Worm (Caenorhabditis elegans) whole organism, L3 larva: ENCODE results near the gene R12C12.5.
A peak's percentile ranks its signal among the peaks of the same experiment; 100 is the strongest.

Experiments used
- R02D3.7 ChIP-seq: fragments of 150-350 bp; optimal IDR thresholded peaks from 2 replicates; lab custom pipeline; 2014; ENCODE audit warnings: missing biosample characterization, missing genetic modification characterization
- aly-2 ChIP-seq: fragments of 150-350 bp; optimal IDR thresholded peaks from 2 replicates; lab custom pipeline; 2014; ENCODE audit warnings: missing biosample characterization, missing genetic modification characterization
- ama-1 ChIP-seq: fragments of 150-350 bp; optimal IDR thresholded peaks from 2 replicates; lab custom pipeline; 2018
- ceh-16 ChIP-seq: sonication (generic microtip); optimal IDR thresholded peaks from 2 replicates; lab custom pipeline; 2017; ENCODE audit warnings: missing biosample characterization, missing genetic modification characterization
- ceh-28 ChIP-seq: fragments of 150-350 bp; optimal IDR thresholded peaks from 2 replicates; lab custom pipeline; 2014; ENCODE audit warnings: missing biosample characterization, missing genetic modification reagents, missing genetic modification characterization
- ceh-82 ChIP-seq: fragments of 150-350 bp; optimal IDR thresholded peaks from 2 replicates; lab custom pipeline; 2014; ENCODE audit warnings: missing biosample characterization, missing genetic modification characterization
- daf-12 ChIP-seq: fragments of 150-350 bp; optimal IDR thresholded peaks from 2 replicates; lab custom pipeline; 2014; ENCODE audit warnings: missing biosample characterization, missing genetic modification reagents, missing genetic modification characterization
- egl-27 ChIP-seq: sonication (generic microtip); optimal IDR thresholded peaks from 4 replicates; lab custom pipeline; 2017; ENCODE audit warnings: missing biosample characterization, missing genetic modification reagents, missing genetic modification characterization
- egl-5 ChIP-seq: fragments of 150-350 bp; optimal IDR thresholded peaks from 2 replicates; lab custom pipeline; 2017; ENCODE audit warnings: missing biosample characterization, missing genetic modification reagents, missing genetic modification characterization, inconsistent platforms
- elt-1 ChIP-seq: fragments of 150-350 bp; optimal IDR thresholded peaks from 2 replicates; lab custom pipeline; 2014; ENCODE audit warnings: missing biosample characterization, missing genetic modification characterization
- elt-2 ChIP-seq: sonication (generic microtip); optimal IDR thresholded peaks from 2 replicates; lab custom pipeline; 2016; ENCODE audit warnings: missing genetic modification reagents, mild to moderate bottlenecking, missing genetic modification characterization, missing compliant biosample characterization
- elt-3 ChIP-seq, 3 experiments: fragments of 150-350 bp in 1 of 3; sonication (generic microtip) in 2 of 3; optimal IDR thresholded peaks; 2 replicates in 2 of 3; 4 replicates in 1 of 3; lab custom pipeline; 2014 to 2017; ENCODE audit warnings: missing biosample characterization in 3 of 3, missing genetic modification characterization in 3 of 3
- eor-1 ChIP-seq, 2 experiments: fragments of 150-350 bp; optimal IDR thresholded peaks; 2 replicates each; lab custom pipeline; 2014 to 2018; ENCODE audit warnings: missing biosample characterization in 2 of 2, missing genetic modification characterization in 2 of 2
- fos-1 ChIP-seq: fragments of 150-350 bp; optimal IDR thresholded peaks from 2 replicates; lab custom pipeline; 2014; ENCODE audit warnings: missing biosample characterization, missing genetic modification characterization
- hmg-11 ChIP-seq: sonication (generic microtip); optimal IDR thresholded peaks from 2 replicates; lab custom pipeline; 2016; ENCODE audit warnings: missing genetic modification characterization, missing compliant biosample characterization
- jun-1 ChIP-seq: fragments of 150-350 bp; optimal IDR thresholded peaks from 2 replicates; lab custom pipeline; 2014; ENCODE audit warnings: missing biosample characterization, missing genetic modification reagents, missing genetic modification characterization
- lin-15B ChIP-seq: fragments of 150-350 bp; optimal IDR thresholded peaks from 2 replicates; lab custom pipeline; 2014; ENCODE audit warnings: missing biosample characterization, missing genetic modification characterization
- lin-39 ChIP-seq: fragments of 150-350 bp; optimal IDR thresholded peaks from 2 replicates; lab custom pipeline; 2018; ENCODE audit warnings: missing biosample characterization, missing genetic modification reagents, missing genetic modification characterization
- mdl-1 ChIP-seq: fragments of 150-350 bp; optimal IDR thresholded peaks from 2 replicates; lab custom pipeline; 2014; ENCODE audit warnings: missing biosample characterization, missing genetic modification characterization
- nfya-1 ChIP-seq: sonication (generic microtip); optimal IDR thresholded peaks from 2 replicates; lab custom pipeline; 2017; ENCODE audit warnings: missing genetic modification characterization, mild to moderate bottlenecking, missing compliant biosample characterization, antibody characterized with exemption, moderate library complexity; ENCODE audit not compliant: insufficient read depth
- nhr-11 ChIP-seq: fragments of 150-350 bp; optimal IDR thresholded peaks from 2 replicates; lab custom pipeline; 2014; ENCODE audit warnings: missing biosample characterization, missing genetic modification characterization
- nhr-12 ChIP-seq: fragments of 150-350 bp; optimal IDR thresholded peaks from 2 replicates; lab custom pipeline; 2014; ENCODE audit warnings: missing biosample characterization, missing genetic modification characterization
- nhr-23 ChIP-seq: fragments of 150-350 bp; optimal IDR thresholded peaks from 2 replicates; lab custom pipeline; 2014; ENCODE audit warnings: missing biosample characterization, missing genetic modification reagents, missing genetic modification characterization
- nhr-237 ChIP-seq: fragments of 150-350 bp; optimal IDR thresholded peaks from 2 replicates; lab custom pipeline; 2014; ENCODE audit warnings: missing biosample characterization, missing genetic modification characterization
- nhr-25 ChIP-seq: sonication (generic microtip); optimal IDR thresholded peaks from 2 replicates; lab custom pipeline; 2017; ENCODE audit warnings: missing biosample characterization, missing genetic modification characterization
- nhr-28 ChIP-seq: fragments of 150-350 bp; optimal IDR thresholded peaks from 2 replicates; lab custom pipeline; 2014; ENCODE audit warnings: missing biosample characterization, missing genetic modification characterization
- nhr-43 ChIP-seq: sonication (generic microtip); optimal IDR thresholded peaks from 2 replicates; lab custom pipeline; 2016; ENCODE audit warnings: mild to moderate bottlenecking, missing genetic modification characterization, missing compliant biosample characterization; ENCODE audit not compliant: poor library complexity, severe bottlenecking
- nhr-67 ChIP-seq: fragments of 150-350 bp; optimal IDR thresholded peaks from 2 replicates; lab custom pipeline; 2014; ENCODE audit warnings: missing biosample characterization, missing genetic modification characterization
- nhr-76 ChIP-seq: fragments of 150-350 bp; sonication (generic microtip); optimal IDR thresholded peaks from 5 replicates; lab custom pipeline; 2014; ENCODE audit warnings: missing biosample characterization, missing genetic modification characterization
- nhr-77 ChIP-seq: fragments of 150-350 bp; optimal IDR thresholded peaks from 2 replicates; lab custom pipeline; 2014; ENCODE audit warnings: missing biosample characterization, missing genetic modification characterization
- pqm-1 ChIP-seq: fragments of 150-350 bp; optimal IDR thresholded peaks from 2 replicates; lab custom pipeline; 2017; ENCODE audit warnings: missing biosample characterization, missing genetic modification characterization, inconsistent platforms
- sea-2 ChIP-seq: fragments of 150-350 bp; sonication (generic microtip); optimal IDR thresholded peaks from 4 replicates; lab custom pipeline; 2014; ENCODE audit warnings: missing biosample characterization, missing genetic modification reagents, missing genetic modification characterization
- skn-1 ChIP-seq: fragments of 150-350 bp; optimal IDR thresholded peaks from 2 replicates; lab custom pipeline; 2014; ENCODE audit warnings: missing biosample characterization, missing genetic modification characterization
- snpc-4 ChIP-seq: fragments of 150-350 bp; optimal IDR thresholded peaks from 2 replicates; lab custom pipeline; 2014; ENCODE audit warnings: missing biosample characterization, missing genetic modification characterization
- tbx-2 ChIP-seq: sonication (generic microtip); optimal IDR thresholded peaks from 2 replicates; lab custom pipeline; 2016; ENCODE audit warnings: mild to moderate bottlenecking, missing genetic modification characterization, missing compliant biosample characterization
- unc-39 ChIP-seq: sonication (generic microtip); optimal IDR thresholded peaks from 4 replicates; lab custom pipeline; 2017; ENCODE audit warnings: missing biosample characterization, missing genetic modification characterization
- unc-62 ChIP-seq: fragments of 150-350 bp; sonication (generic microtip); optimal IDR thresholded peaks from 4 replicates; lab custom pipeline; 2014; ENCODE audit warnings: missing biosample characterization, missing genetic modification reagents, missing genetic modification characterization
- zag-1 ChIP-seq: fragments of 150-350 bp; optimal IDR thresholded peaks from 2 replicates; lab custom pipeline; 2014; ENCODE audit warnings: missing biosample characterization, missing genetic modification characterization
- ztf-11 ChIP-seq: fragments of 150-350 bp; optimal IDR thresholded peaks from 2 replicates; lab custom pipeline; 2014; ENCODE audit warnings: missing biosample characterization, missing genetic modification characterization
- ztf-4 ChIP-seq: fragments of 150-350 bp; optimal IDR thresholded peaks from 2 replicates; lab custom pipeline; 2014; ENCODE audit warnings: missing biosample characterization, missing genetic modification characterization

R12C12.5 gene

DNA sequence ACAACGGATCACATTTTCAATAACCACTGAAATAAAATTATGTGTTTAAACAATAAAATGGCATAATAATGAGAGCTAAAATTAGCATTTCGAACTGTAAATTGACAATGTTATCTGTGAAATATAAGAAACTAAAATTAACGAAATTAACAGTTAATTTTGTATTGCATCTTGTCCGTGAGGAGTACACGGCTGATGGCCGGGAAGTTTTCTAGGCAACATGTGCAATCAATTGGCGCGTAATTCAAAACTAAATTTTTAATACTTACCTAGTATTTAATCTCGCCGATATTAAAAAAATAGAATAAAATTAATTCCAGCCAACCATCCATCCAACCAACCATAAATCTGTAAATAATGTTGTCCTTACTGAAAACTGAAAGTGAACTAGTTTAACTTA, 16.5 kb upstream of the R12C12.5 start (continued):
- TF ChIP-seq ztf-11 (tag; lab: Kevin White, UChicago) = no peak
- no peak for TF ChIP-seq elt-1 (tag; lab: Kevin White, UChicago)
- no peak for TF ChIP-seq egl-5 (tag; lab: Kevin White, UChicago)
- TF ChIP-seq ceh-82 (tag; lab: Kevin White, UChicago) = no peak
- TF ChIP-seq lin-39 = no peak
- no peak for TF ChIP-seq nhr-77 (tag; lab: Kevin White, UChicago)
- TF ChIP-seq elt-3 (tag; optimal IDR thresholded peaks at IDR 0.05; lab: Kevin White, UChicago) = no peak
- TF ChIP-seq fos-1 (tag; lab: Kevin White, UChicago) = no peak
- TF ChIP-seq ama-1 (lab: Kevin White, UChicago) = no peak
- peak; percentile 67 for TF ChIP-seq lin-15B (tag; lab: Kevin White, UChicago)
- TF ChIP-seq unc-62 (GFP tag; lab: Kevin White, UChicago) = no peak
- no peak for TF ChIP-seq nhr-28 (tag; lab: Kevin White, UChicago)

DNA sequence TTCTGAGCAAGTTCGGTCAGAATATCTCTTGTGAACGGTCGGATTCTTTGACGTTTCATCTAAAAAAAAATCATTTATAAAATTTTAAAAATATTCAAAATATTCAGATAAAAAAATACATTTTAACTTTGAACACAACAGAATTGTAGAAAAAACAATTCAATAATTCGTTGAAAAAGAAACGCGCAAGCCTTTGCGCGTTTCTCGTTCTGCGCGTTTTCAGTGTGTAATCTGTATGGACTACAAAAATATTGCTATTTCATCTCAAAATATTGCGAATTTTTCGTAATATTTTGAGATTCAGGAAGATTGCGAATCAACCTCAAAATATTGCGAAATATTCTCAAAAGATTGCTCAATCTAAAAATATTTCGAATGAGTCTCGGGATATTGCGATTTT, 11.0 kb upstream of the R12C12.5 start, which contains the start of gene R12C12.7:
R12C12.7 (minus strand) TSS at position 59 of the 400 bp plus-strand sequence.
- no peak for TF ChIP-seq unc-62 (GFP tag; lab: Kevin White, UChicago)
- TF ChIP-seq snpc-4 = no peak
- peak; percentile 4 for TF ChIP-seq nhr-23 (tag; lab: Kevin White, UChicago)
- peak; percentile 3 for TF ChIP-seq elt-2 (tag; lab: Kevin White, UChicago)
- TF ChIP-seq pqm-1 = peak; percentile 79
- TF ChIP-seq daf-12 = no peak
- no peak for TF ChIP-seq skn-1
- no peak for TF ChIP-seq elt-3 (tag; optimal IDR thresholded peaks at IDR 0.05; lab: Kevin White, UChicago)

DNA sequence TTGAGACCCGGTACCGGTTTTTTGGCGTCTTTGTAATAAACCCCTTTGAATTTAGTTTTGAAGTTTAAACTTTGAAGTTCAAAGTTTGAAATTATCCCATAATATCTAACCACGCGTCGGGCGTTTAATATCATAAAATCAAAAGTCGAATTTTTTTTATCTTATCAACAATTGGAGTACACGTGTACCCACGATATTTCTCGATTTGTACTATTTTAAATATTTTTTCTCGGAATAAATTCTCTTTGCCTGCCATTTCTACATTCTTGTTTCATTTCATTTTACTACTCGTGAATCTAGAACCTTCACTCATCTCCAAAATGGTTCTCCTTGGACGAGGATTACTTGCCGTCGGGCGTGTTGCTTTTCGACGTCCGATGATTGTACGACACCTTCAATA, 5.2 kb upstream of the R12C12.5 start, which contains the start of gene gldc-1:
gldc-1 (plus strand) TSS at position 301 of the 400 bp plus-strand sequence.
- TF ChIP-seq pqm-1 = peak; percentile 50
- TF ChIP-seq nhr-77 (tag; lab: Kevin White, UChicago) = no peak
- TF ChIP-seq nhr-67 (tag; lab: Kevin White, UChicago) = no peak
- TF ChIP-seq nhr-12 (tag; lab: Kevin White, UChicago) = no peak
- TF ChIP-seq sea-2 (GFP tag; lab: Kevin White, UChicago) = no peak
- no peak for TF ChIP-seq aly-2 (tag; lab: Kevin White, UChicago)
- TF ChIP-seq ztf-11 (tag; lab: Kevin White, UChicago) = no peak

DNA sequence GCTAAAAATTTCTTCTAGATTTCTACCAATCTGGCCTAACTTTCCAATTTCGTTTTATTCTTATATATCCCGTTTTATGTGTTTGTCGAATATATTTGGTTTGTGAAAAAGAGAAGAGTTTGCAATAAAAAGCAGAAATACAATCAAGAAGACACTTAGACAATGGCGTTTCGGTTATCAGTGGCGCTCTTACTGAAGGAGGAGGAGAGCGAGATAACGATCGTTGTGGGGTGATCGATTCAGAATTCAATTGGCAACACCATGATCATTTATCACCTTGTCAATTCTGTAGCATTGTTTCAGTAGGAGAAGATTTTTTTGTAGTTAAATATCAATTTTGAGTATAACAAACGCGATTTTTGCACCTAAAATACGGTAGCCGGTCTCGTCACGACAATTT, 4.6 kb upstream of the R12C12.5 start:
- TF ChIP-seq nhr-23 (tag; lab: Kevin White, UChicago) (no peak), elt-2 (tag; lab: Kevin White, UChicago) (peak; percentile 89), pqm-1 (peak; percentile 79)

DNA sequence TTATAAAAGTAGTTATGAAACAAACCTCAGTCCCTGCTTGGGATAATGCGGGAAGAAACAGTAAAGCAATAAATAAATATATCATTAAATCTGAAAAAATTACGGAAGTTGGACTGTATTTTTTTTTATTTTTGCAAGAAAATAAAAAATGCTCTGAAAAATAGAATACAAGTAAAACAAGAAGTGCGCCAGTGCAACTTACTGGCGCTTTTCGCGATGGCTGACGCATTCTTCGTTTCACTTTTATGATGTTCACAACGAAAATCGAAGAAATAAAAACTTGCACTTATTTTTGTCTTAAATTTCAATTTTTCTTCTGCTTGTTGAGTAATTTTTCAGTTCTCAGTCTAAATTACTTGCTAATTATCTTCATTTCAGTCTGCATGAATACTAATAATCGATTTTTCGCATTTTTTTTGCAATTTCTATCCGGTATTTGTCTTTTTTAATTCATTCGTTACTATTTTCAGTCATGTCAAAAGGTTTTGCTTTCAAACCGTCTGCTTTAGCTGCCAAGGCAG, 2.8 kb upstream of the R12C12.5 start, which contains the start of the genes R12C12.6 and ran-5:
R12C12.6 (minus strand) TSS at position 229 of the 521 bp plus-strand sequence.
ran-5 (plus strand) TSS at position 471 of the 521 bp plus-strand sequence.
- TF ChIP-seq hmg-11 (tag; lab: Kevin White, UChicago) (peak; percentile 70), sea-2 (GFP tag; lab: Kevin White, UChicago) (no peak), elt-3 (tag; optimal IDR thresholded peaks at IDR 0.05; lab: Kevin White, UChicago) (no peak), snpc-4 (peak; percentile 87), ztf-11 (tag; lab: Kevin White, UChicago) (no peak), unc-39 (tag; lab: Kevin White, UChicago) (no peak), ama-1 (lab: Kevin White, UChicago) (no peak), lin-39 (peak; percentile 18), egl-5 (tag; lab: Kevin White, UChicago) (peak; percentile 20), nhr-23 (tag; lab: Kevin White, UChicago) (peak; percentile 90), lin-15B (tag; lab: Kevin White, UChicago) (peak; percentile 84), nhr-11 (tag; lab: Kevin White, UChicago) (peak; percentile 35), jun-1 (tag; lab: Kevin White, UChicago) (peak; percentile 52), daf-12 (no peak), skn-1 (peak; percentile 40), nhr-76 (tag; lab: Kevin White, UChicago) (no peak), nfya-1 (peak; percentile 76), pqm-1 (no peak), egl-27 (no peak), aly-2 (tag; lab: Kevin White, UChicago) (peak; percentile 1), R02D3.7 (peak; percentile 67), ceh-16 (tag; lab: Kevin White, UChicago) (no peak), nhr-25 (tag; lab: Kevin White, UChicago) (peak; percentile 74), mdl-1 (tag; lab: Kevin White, UChicago) (no peak), elt-2 (tag; lab: Kevin White, UChicago) (peak; percentile 59), nhr-12 (tag; lab: Kevin White, UChicago) (no peak), nhr-43 (tag; lab: Kevin White, UChicago) (peak; percentile 85), eor-1 (tag; optimal IDR thresholded peaks at IDR 0.05; lab: Kevin White, UChicago) (no peak), nhr-237 (tag; lab: Kevin White, UChicago) (no peak), nhr-67 (tag; lab: Kevin White, UChicago) (no peak), ztf-4 (tag; lab: Kevin White, UChicago) (no peak), zag-1 (no peak), unc-62 (GFP tag; lab: Kevin White, UChicago) (no peak), tbx-2 (peak; percentile 76), ceh-82 (tag; lab: Kevin White, UChicago) (no peak), fos-1 (tag; lab: Kevin White, UChicago) (no peak), elt-1 (tag; lab: Kevin White, UChicago) (no peak), ceh-28 (tag; lab: Kevin White, UChicago) (peak; percentile 62)
